Worm (Caenorhabditis elegans) whole organism, L2 larva: Measurements from ENCODE around the gene C07B5.4.
A peak's percentile ranks its signal among the peaks of the same experiment; 100 is the strongest.

Experiments
- C34F6.9 ChIP-seq: fragments of 150-350 bp; optimal IDR thresholded peaks from 2 replicates; lab custom pipeline; 2014; ENCODE audit warnings: missing biosample characterization, missing genetic modification characterization
- F13H6.1 ChIP-seq: sonication (generic microtip); optimal IDR thresholded peaks from 2 replicates; lab custom pipeline; 2016; ENCODE audit warnings: missing genetic modification characterization, missing compliant biosample characterization
- Y55F3AM.14 ChIP-seq: fragments of 200-800 bp; sonication (Bioruptor generic); optimal IDR thresholded peaks from 2 replicates; lab custom pipeline; 2018; ENCODE audit warnings: mild to moderate bottlenecking, missing genetic modification characterization, missing compliant biosample characterization
- alr-1 ChIP-seq: fragments of 150-350 bp; optimal IDR thresholded peaks from 2 replicates; lab custom pipeline; 2014; ENCODE audit warnings: missing biosample characterization, missing genetic modification characterization
- aly-2 ChIP-seq: fragments of 150-350 bp; optimal IDR thresholded peaks from 2 replicates; lab custom pipeline; 2014; ENCODE audit warnings: missing biosample characterization, missing genetic modification characterization
- ama-1 ChIP-seq: fragments of 150-350 bp; optimal IDR thresholded peaks from 2 replicates; lab custom pipeline; 2018; ENCODE audit warnings: inconsistent platforms
- blmp-1 ChIP-seq: sonication (generic microtip); optimal IDR thresholded peaks from 2 replicates; lab custom pipeline; 2017; ENCODE audit warnings: missing genetic modification characterization, mild to moderate bottlenecking, missing compliant biosample characterization, antibody characterized with exemption, moderate library complexity; ENCODE audit not compliant: insufficient read depth
- ceh-16 ChIP-seq: fragments of 150-350 bp; optimal IDR thresholded peaks from 2 replicates; lab custom pipeline; 2014; ENCODE audit warnings: missing biosample characterization, missing genetic modification characterization
- ceh-82 ChIP-seq: fragments of 150-350 bp; optimal IDR thresholded peaks from 2 replicates; lab custom pipeline; 2014; ENCODE audit warnings: missing biosample characterization, missing genetic modification characterization
- crh-2 ChIP-seq: sonication (generic microtip); optimal IDR thresholded peaks from 2 replicates; lab custom pipeline; 2017; ENCODE audit warnings: missing biosample characterization, missing genetic modification characterization
- egl-27 ChIP-seq: sonication (generic microtip); optimal IDR thresholded peaks from 3 replicates; lab custom pipeline; 2017; ENCODE audit warnings: missing biosample characterization, missing genetic modification reagents, missing genetic modification characterization
- fos-1 ChIP-seq: fragments of 150-350 bp; optimal IDR thresholded peaks from 2 replicates; lab custom pipeline; 2014; ENCODE audit warnings: missing biosample characterization, missing genetic modification characterization
- gmeb-1 ChIP-seq: fragments of 150-350 bp; optimal IDR thresholded peaks from 2 replicates; lab custom pipeline; 2014; ENCODE audit warnings: missing biosample characterization, missing genetic modification characterization
- lin-13 ChIP-seq: fragments of 150-350 bp; optimal IDR thresholded peaks from 2 replicates; lab custom pipeline; 2014; ENCODE audit warnings: missing biosample characterization, missing genetic modification reagents, missing genetic modification characterization
- lin-39 ChIP-seq: fragments of 150-350 bp; optimal IDR thresholded peaks from 2 replicates; lab custom pipeline; 2014; ENCODE audit warnings: missing biosample characterization, missing genetic modification reagents, missing genetic modification characterization
- lsy-2 ChIP-seq, 2 experiments: fragments of 150-350 bp in 1 of 2; sonication (generic microtip) in 1 of 2; optimal IDR thresholded peaks; 2 replicates each; lab custom pipeline; 2014 to 2017; ENCODE audit warnings: missing biosample characterization in 2 of 2, missing genetic modification characterization in 2 of 2
- mab-5 ChIP-seq: fragments of 150-350 bp; optimal IDR thresholded peaks from 2 replicates; lab custom pipeline; 2014; ENCODE audit warnings: missing biosample characterization, missing genetic modification characterization
- mbf-1 ChIP-seq: sonication (generic microtip); optimal IDR thresholded peaks from 2 replicates; lab custom pipeline; 2017; ENCODE audit warnings: missing biosample characterization, missing genetic modification characterization
- mdl-1 ChIP-seq, 2 experiments: fragments of 150-350 bp in 1 of 2; sonication (generic microtip) in 1 of 2; optimal IDR thresholded peaks; 2 replicates each; lab custom pipeline; 2017; ENCODE audit warnings: missing biosample characterization in 2 of 2, missing genetic modification characterization in 2 of 2
- nhr-10 ChIP-seq: sonication (generic microtip); optimal IDR thresholded peaks from 2 replicates; lab custom pipeline; 2017; ENCODE audit warnings: missing biosample characterization, missing genetic modification characterization
- nhr-12 ChIP-seq: fragments of 150-350 bp; optimal IDR thresholded peaks from 2 replicates; lab custom pipeline; 2014; ENCODE audit warnings: missing biosample characterization, missing genetic modification characterization
- nhr-129 ChIP-seq: fragments of 150-350 bp; optimal IDR thresholded peaks from 2 replicates; lab custom pipeline; 2014; ENCODE audit warnings: missing biosample characterization, missing genetic modification characterization
- nhr-21 ChIP-seq: fragments of 150-350 bp; optimal IDR thresholded peaks from 2 replicates; lab custom pipeline; 2014; ENCODE audit warnings: missing biosample characterization, missing genetic modification characterization
- nhr-23 ChIP-seq: fragments of 150-350 bp; optimal IDR thresholded peaks from 2 replicates; lab custom pipeline; 2014; ENCODE audit warnings: missing biosample characterization, missing genetic modification reagents, missing genetic modification characterization
- nhr-25 ChIP-seq: fragments of 150-350 bp; sonication (generic microtip); optimal IDR thresholded peaks from 3 replicates; lab custom pipeline; 2014; ENCODE audit warnings: missing biosample characterization, missing genetic modification characterization
- nhr-6 ChIP-seq: fragments of 150-350 bp; optimal IDR thresholded peaks from 2 replicates; lab custom pipeline; 2014; ENCODE audit warnings: missing biosample characterization, missing genetic modification characterization
- nhr-77 ChIP-seq: fragments of 150-350 bp; optimal IDR thresholded peaks from 2 replicates; lab custom pipeline; 2014; ENCODE audit warnings: missing biosample characterization, missing genetic modification characterization
- peb-1 ChIP-seq: fragments of 150-350 bp; optimal IDR thresholded peaks from 2 replicates; lab custom pipeline; 2014; ENCODE audit warnings: missing biosample characterization, missing genetic modification characterization
- sem-4 ChIP-seq: fragments of 150-350 bp; optimal IDR thresholded peaks from 2 replicates; lab custom pipeline; 2014; ENCODE audit warnings: missing biosample characterization, missing genetic modification reagents, missing genetic modification characterization
- sma-3 ChIP-seq: sonication (generic microtip); optimal IDR thresholded peaks from 2 replicates; lab custom pipeline; 2016; ENCODE audit warnings: missing genetic modification reagents, missing genetic modification characterization, missing compliant biosample characterization
- sma-9 ChIP-seq, 2 experiments: fragments of 150-350 bp in 1 of 2; sonication (generic microtip) in 1 of 2; optimal IDR thresholded peaks; 2 replicates each; lab custom pipeline; 2014 to 2016; ENCODE audit warnings: missing genetic modification characterization in 2 of 2, mild to moderate bottlenecking in 1 of 2, missing biosample characterization in 1 of 2, missing compliant biosample characterization in 1 of 2, missing genetic modification reagents in 1 of 2, moderate library complexity in 1 of 2
- snpc-4 ChIP-seq: fragments of 150-350 bp; optimal IDR thresholded peaks from 2 replicates; lab custom pipeline; 2014; ENCODE audit warnings: missing biosample characterization, missing genetic modification characterization
- ztf-1 ChIP-seq: fragments of 200-800 bp; sonication (Bioruptor generic); conservative IDR thresholded peaks from 2 replicates; pipeline ENCODE4 v1.3.6; 2022; ENCODE audit warnings: missing genetic modification characterization, missing compliant biosample characterization
- ztf-11 ChIP-seq: sonication (generic microtip); optimal IDR thresholded peaks from 2 replicates; lab custom pipeline; 2017; ENCODE audit warnings: missing biosample characterization, missing genetic modification characterization
- ztf-4 ChIP-seq: fragments of 150-350 bp; optimal IDR thresholded peaks from 2 replicates; lab custom pipeline; 2014; ENCODE audit warnings: missing biosample characterization, missing genetic modification characterization

Gene C07B5.4

DNA sequence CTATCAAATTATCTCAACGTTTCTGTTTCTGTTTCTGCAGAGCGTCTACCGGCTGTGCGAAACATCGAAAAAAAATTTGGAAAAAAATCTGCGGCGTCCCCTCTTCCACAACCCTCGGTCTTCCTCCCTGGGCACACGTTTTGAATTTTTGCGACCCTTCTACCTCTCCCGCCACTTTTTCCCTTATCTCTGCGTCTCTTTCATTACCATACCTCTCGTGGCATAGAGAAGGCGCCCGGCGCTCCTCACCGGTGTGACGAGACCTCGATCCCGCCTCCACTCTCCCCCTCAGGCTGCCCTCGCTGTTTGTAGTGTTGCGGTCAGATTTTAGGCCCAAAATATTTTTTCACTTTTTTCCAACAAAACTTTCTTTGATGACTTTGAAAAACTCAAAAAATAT lies 22.9 kb downstream of the C07B5.4 start:
- TF ChIP-seq F13H6.1 (tag; lab: Kevin White, UChicago), result peak; percentile 67
- TF ChIP-seq blmp-1 (tag; lab: Kevin White, UChicago), result peak; percentile 46
- no peak for TF ChIP-seq aly-2 (tag; lab: Kevin White, UChicago)
- TF ChIP-seq ceh-16, result no peak
- TF ChIP-seq nhr-129, result peak; percentile 20
- peak; percentile 10 for TF ChIP-seq Y55F3AM.14
- no peak for TF ChIP-seq snpc-4 (tag; lab: Kevin White, UChicago)
- TF ChIP-seq lin-13 (GFP tag; lab: Kevin White, UChicago), result peak; percentile 16
- TF ChIP-seq nhr-12, result no peak
- TF ChIP-seq ztf-1 (GFP tag; lab: Robert Waterston, UW), result no peak
- peak; percentile 7 for TF ChIP-seq gmeb-1 (tag; lab: Kevin White, UChicago)
- no peak for TF ChIP-seq lin-39 (tag; lab: Kevin White, UChicago)
- peak; percentile 36 for TF ChIP-seq sma-3 (GFP tag; lab: Kevin White, UChicago)
- peak; percentile 38 for TF ChIP-seq fos-1
- TF ChIP-seq sma-9 (GFP tag; optimal IDR thresholded peaks at IDR 0.05; lab: Kevin White, UChicago), result peak; percentile 15
- TF ChIP-seq sma-9 (tag; optimal IDR thresholded peaks at IDR 0.05; lab: Kevin White, UChicago), result no peak
- no peak for TF ChIP-seq egl-27 (tag; lab: Kevin White, UChicago)
- TF ChIP-seq nhr-25, result peak; percentile 53
- TF ChIP-seq C34F6.9 (tag; lab: Kevin White, UChicago), result peak; percentile 25
- no peak for TF ChIP-seq nhr-21 (tag; lab: Kevin White, UChicago)
- TF ChIP-seq lsy-2 (tag; optimal IDR thresholded peaks at IDR 0.05; lab: Kevin White, UChicago), result peak in 1 of 2 experiments; percentile 2
- peak in 1 of 2 experiments; percentile 17 for TF ChIP-seq mdl-1 (tag; optimal IDR thresholded peaks at IDR 0.05; lab: Kevin White, UChicago)
- TF ChIP-seq crh-2, result peak; percentile 32

DNA sequence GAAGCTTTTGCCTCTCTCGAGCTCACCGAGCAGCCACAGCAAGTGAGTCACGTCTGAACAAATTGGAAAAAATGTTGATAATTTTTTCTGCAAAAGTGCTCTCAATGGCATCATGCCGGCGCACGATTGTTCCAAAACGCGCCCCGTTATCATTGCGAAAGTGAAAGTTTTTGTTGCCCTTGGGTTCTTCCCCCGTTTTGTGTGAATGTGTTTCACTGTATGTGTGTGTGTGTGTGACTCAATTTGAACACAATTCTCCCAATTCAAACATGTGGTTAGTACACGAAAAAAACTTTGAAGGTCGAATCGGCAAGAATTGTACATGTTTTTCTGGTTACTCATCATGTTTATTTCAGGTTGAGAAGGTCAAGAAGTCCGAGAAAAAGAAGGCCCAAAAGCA lies 23.6 kb downstream of the C07B5.4 start:
- TF ChIP-seq fos-1 (peak; percentile 96), lin-13 (GFP tag; lab: Kevin White, UChicago) (no peak), F13H6.1 (tag; lab: Kevin White, UChicago) (peak; percentile 3), nhr-129 (peak; percentile 66), nhr-77 (no peak), egl-27 (tag; lab: Kevin White, UChicago) (peak; percentile 25), Y55F3AM.14 (peak; percentile 35), C34F6.9 (tag; lab: Kevin White, UChicago) (peak; percentile 22), blmp-1 (tag; lab: Kevin White, UChicago) (peak; percentile 92), nhr-25 (peak; percentile 83), sma-9 (GFP tag; optimal IDR thresholded peaks at IDR 0.05; lab: Kevin White, UChicago) (peak; percentile 82), sma-9 (tag; optimal IDR thresholded peaks at IDR 0.05; lab: Kevin White, UChicago) (no peak), mdl-1 (tag; optimal IDR thresholded peaks at IDR 0.05; lab: Kevin White, UChicago) (peak in 1 of 2 experiments; percentile 27), crh-2 (peak; percentile 63), alr-1 (tag; lab: Kevin White, UChicago) (no peak), gmeb-1 (tag; lab: Kevin White, UChicago) (peak; percentile 11), nhr-6 (tag; lab: Kevin White, UChicago) (peak; percentile 0), sma-3 (GFP tag; lab: Kevin White, UChicago) (peak; percentile 71), ztf-4 (tag; lab: Kevin White, UChicago) (no peak), sem-4 (tag; lab: Kevin White, UChicago) (peak; percentile 34)

DNA sequence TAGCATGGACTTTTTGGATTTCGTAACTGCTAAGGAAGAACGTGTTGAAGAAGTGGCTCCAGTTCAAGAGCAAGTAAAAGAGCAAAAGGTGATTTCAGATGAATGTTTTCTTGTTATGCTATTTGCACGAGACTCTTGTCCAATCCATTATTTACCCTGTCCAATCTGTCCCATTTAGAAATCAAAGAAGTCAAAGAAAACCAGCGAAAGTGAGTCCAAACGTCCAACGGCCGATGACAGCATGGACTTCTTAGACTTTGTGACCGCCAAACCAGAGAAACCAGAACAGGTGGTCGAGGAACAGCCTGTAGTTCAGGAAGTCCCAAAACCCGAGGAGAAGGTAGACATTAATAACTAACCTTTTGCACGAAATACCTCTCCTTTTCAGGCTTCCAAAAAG lies 25.8 kb downstream of the C07B5.4 start:
- no peak for TF ChIP-seq crh-2
- TF ChIP-seq aly-2 (tag; lab: Kevin White, UChicago), result no peak
- no peak for TF ChIP-seq peb-1
- no peak for TF ChIP-seq nhr-25
- no peak for TF ChIP-seq mbf-1 (tag; lab: Kevin White, UChicago)
- no peak for TF ChIP-seq ztf-11 (tag; lab: Kevin White, UChicago)
- TF ChIP-seq ztf-1 (GFP tag; lab: Robert Waterston, UW), result no peak
- no peak for TF ChIP-seq ceh-82
- no peak for TF ChIP-seq gmeb-1 (tag; lab: Kevin White, UChicago)
- TF ChIP-seq egl-27 (tag; lab: Kevin White, UChicago), result no peak
- TF ChIP-seq ama-1 (lab: Kevin White, UChicago), result no peak
- no peak for TF ChIP-seq nhr-23 (tag; lab: Kevin White, UChicago)
- no peak for TF ChIP-seq mab-5 (tag; lab: Kevin White, UChicago)
- TF ChIP-seq F13H6.1 (tag; lab: Kevin White, UChicago), result no peak
- TF ChIP-seq sma-3 (GFP tag; lab: Kevin White, UChicago), result no peak
- no peak for TF ChIP-seq nhr-6 (tag; lab: Kevin White, UChicago)
- TF ChIP-seq mdl-1 (tag; optimal IDR thresholded peaks at IDR 0.05; lab: Kevin White, UChicago), result no peak
- TF ChIP-seq nhr-10, result no peak
- no peak for TF ChIP-seq lsy-2 (tag; optimal IDR thresholded peaks at IDR 0.05; lab: Kevin White, UChicago)
- TF ChIP-seq, all 48 proteins: peak for 0
